Fruit fly (Drosophila melanogaster) Kc167 (cell line): ENCODE results near the gene Kots.

ENCODE experiments used
- Myc ChIP-seq: fragments of >200 bp; optimal IDR thresholded peaks from 2 replicates; lab custom pipeline; 2017; ENCODE audit warnings: missing external identifiers
- Sin3A ChIP-seq: fragments of >200 bp; optimal IDR thresholded peaks from 2 replicates; lab custom pipeline; 2018; ENCODE audit warnings: missing external identifiers
- h ChIP-seq: fragments of >200 bp; optimal IDR thresholded peaks from 3 replicates; lab custom pipeline; 2018; ENCODE audit warnings: missing external identifiers
- insv ChIP-seq: fragments of >200 bp; optimal IDR thresholded peaks from 3 replicates; lab custom pipeline; 2018; ENCODE audit warnings: missing external identifiers
- psq ChIP-seq: fragments of >200 bp; optimal IDR thresholded peaks from 2 replicates; lab custom pipeline; 2017; ENCODE audit warnings: missing external identifiers
- ttk ChIP-seq: sonication (Bioruptor generic); optimal IDR thresholded peaks from 2 replicates; lab custom pipeline; 2017; ENCODE audit warnings: missing external identifiers

DNA sequence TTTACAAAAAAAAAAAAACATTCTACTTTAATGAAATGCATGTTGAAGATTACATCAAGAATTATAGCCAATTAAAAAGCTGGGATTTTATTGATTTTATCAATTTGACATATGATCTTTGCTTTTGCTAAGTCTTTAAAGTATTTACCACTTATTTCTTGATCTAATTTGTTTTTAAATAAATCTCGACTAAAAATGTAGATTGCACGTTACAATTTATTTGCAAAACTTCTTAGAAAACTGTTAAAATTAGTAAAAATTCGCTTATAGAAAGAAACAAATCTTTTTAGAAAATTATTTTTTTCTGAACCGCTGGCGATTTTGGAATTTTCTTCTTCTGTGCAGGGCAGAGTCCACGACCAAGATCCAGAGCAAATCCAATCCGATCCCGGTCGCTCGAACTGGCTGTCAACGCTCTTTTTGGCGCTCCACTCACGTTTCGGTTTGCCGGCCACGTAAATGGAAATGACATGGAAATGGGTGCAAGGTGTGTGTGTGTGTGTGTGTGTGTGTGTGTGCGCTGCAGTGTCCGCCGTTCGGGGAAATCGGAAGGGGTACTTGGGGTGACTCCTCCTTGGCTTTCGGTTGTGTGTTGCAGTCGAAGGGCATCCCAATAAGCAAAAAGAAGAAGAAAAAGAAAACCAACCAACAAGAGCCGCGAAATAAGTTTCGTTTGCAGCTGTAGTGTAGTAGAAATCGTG, 38.3 kb upstream of the Kots start:
- TF ChIP-seq insv (lab: Kevin White, UChicago) = no peak
- no peak for TF ChIP-seq Sin3A (lab: Kevin White, UChicago)
- no peak for TF ChIP-seq Myc (lab: Kevin White, UChicago)
- no peak for TF ChIP-seq h
- no peak for TF ChIP-seq ttk (lab: Kevin White, UChicago)
- no peak for TF ChIP-seq psq
